Fruit fly (Drosophila melanogaster) whole organism, wandering third instar larva: Measurements from ENCODE around the gene CG10877.

Source experiments
- CG32264 ChIP-seq: fragments of 200-800 bp; sonication (Bioruptor generic); optimal IDR thresholded peaks from 2 replicates; lab custom pipeline; 2016; ENCODE audit warnings: missing biosample characterization, missing genetic modification characterization
- CG9705 ChIP-seq: fragments of 200-800 bp; sonication (Bioruptor generic); optimal IDR thresholded peaks from 2 replicates; lab custom pipeline; 2018; ENCODE audit warnings: missing biosample characterization, mild to moderate bottlenecking, missing genetic modification characterization
- CrebA ChIP-seq: fragments of 200-800 bp; sonication (Bioruptor generic); optimal IDR thresholded peaks from 2 replicates; lab custom pipeline; 2016; ENCODE audit warnings: missing biosample characterization, mild to moderate bottlenecking, missing genetic modification characterization, borderline replicate concordance
- Dfd ChIP-seq: fragments of >200 bp; optimal IDR thresholded peaks from 2 replicates; lab custom pipeline; 2017; ENCODE audit warnings: missing biosample characterization, missing genetic modification characterization
- Dif ChIP-seq: fragments of 200-275, 200-300 bp; sonication (Bioruptor generic); optimal IDR thresholded peaks from 2 replicates; lab custom pipeline; 2018; ENCODE audit warnings: missing biosample characterization, missing genetic modification characterization; ENCODE audit not compliant: partially characterized antibody
- GATAd ChIP-seq: sonication (Bioruptor generic); optimal IDR thresholded peaks from 2 replicates; lab custom pipeline; 2016; ENCODE audit warnings: missing biosample characterization, missing genetic modification characterization
- HLH106 ChIP-seq: fragments of 200-800 bp; optimal IDR thresholded peaks from 3 replicates; lab custom pipeline; 2019; ENCODE audit warnings: missing biosample characterization, mild to moderate bottlenecking, missing genetic modification characterization, moderate library complexity
- Hnf4 ChIP-seq: fragments of 200-800 bp; sonication (Bioruptor generic); optimal IDR thresholded peaks from 2 replicates; lab custom pipeline; 2016; ENCODE audit warnings: missing biosample characterization, mild to moderate bottlenecking, missing genetic modification characterization
- Hr78 ChIP-seq: fragments of >200 bp; optimal IDR thresholded peaks from 2 replicates; lab custom pipeline; 2017; ENCODE audit warnings: missing biosample characterization, missing genetic modification characterization
- Hr83 ChIP-seq: fragments of 200-300 bp; sonication (Bioruptor generic); optimal IDR thresholded peaks from 2 replicates; lab custom pipeline; 2016; ENCODE audit warnings: missing biosample characterization, mild to moderate bottlenecking, missing genetic modification characterization, moderate library complexity; ENCODE audit not compliant: poor library complexity, severe bottlenecking
- Jra ChIP-seq: sonication (Bioruptor generic); optimal IDR thresholded peaks from 2 replicates; lab custom pipeline; 2016; ENCODE audit warnings: missing biosample characterization, missing genetic modification characterization
- Myc ChIP-seq: fragments of >200 bp; optimal IDR thresholded peaks from 2 replicates; lab custom pipeline; 2017
- Rel ChIP-seq, 2 experiments: fragments of 200-800 bp; sonication (Bioruptor generic) in 1 of 2; optimal IDR thresholded peaks; 2 replicates in 1 of 2; 3 replicates in 1 of 2; lab custom pipeline; 2016 to 2019; ENCODE audit warnings: mild to moderate bottlenecking in 2 of 2, missing biosample characterization in 2 of 2, missing genetic modification characterization in 2 of 2, moderate library complexity in 1 of 2
- Sp1 ChIP-seq: fragments of 200-800 bp; sonication (Bioruptor generic); optimal IDR thresholded peaks from 3 replicates; lab custom pipeline; 2019; ENCODE audit warnings: missing biosample characterization, mild to moderate bottlenecking, missing genetic modification characterization, moderate library complexity
- dl ChIP-seq, 2 experiments: fragments of 175-275, 200-275 bp in 1 of 2; fragments of 200-275 bp in 1 of 2; sonication (Bioruptor generic); optimal IDR thresholded peaks; lab custom pipeline; 2018; ENCODE audit warnings: mild to moderate bottlenecking in 2 of 2, missing biosample characterization in 2 of 2, missing genetic modification characterization in 2 of 2, moderate library complexity in 2 of 2; ENCODE audit not compliant: partially characterized antibody in 2 of 2, insufficient read depth in 1 of 2
- dmrt93B ChIP-seq: fragments of 200-800 bp; sonication (Bioruptor generic); optimal IDR thresholded peaks from 2 replicates; lab custom pipeline; 2018; ENCODE audit warnings: missing biosample characterization, mild to moderate bottlenecking, missing genetic modification characterization
- ey ChIP-seq: fragments of 200-800 bp; sonication (Bioruptor generic); optimal IDR thresholded peaks from 2 replicates; lab custom pipeline; 2016; ENCODE audit warnings: missing biosample characterization, missing genetic modification characterization
- foxo ChIP-seq, 2 experiments: fragments of 200-800 bp; sonication (Bioruptor generic); optimal IDR thresholded peaks; 2 replicates in 1 of 2; 3 replicates in 1 of 2; lab custom pipeline; 2016 to 2017; ENCODE audit warnings: missing biosample characterization in 2 of 2, missing genetic modification characterization in 2 of 2
- fru ChIP-seq: fragments of 200-800 bp; sonication (Bioruptor generic); optimal IDR thresholded peaks from 3 replicates; lab custom pipeline; 2016; ENCODE audit warnings: missing biosample characterization, mild to moderate bottlenecking, missing genetic modification characterization
- h ChIP-seq: fragments of 200-800 bp; sonication (Bioruptor generic); optimal IDR thresholded peaks from 3 replicates; lab custom pipeline; 2016; ENCODE audit warnings: missing biosample characterization, mild to moderate bottlenecking, missing genetic modification characterization
- jim ChIP-seq: fragments of 175-275, 200-325 bp; sonication (Bioruptor generic); optimal IDR thresholded peaks from 2 replicates; lab custom pipeline; 2016; ENCODE audit warnings: missing biosample characterization, mild to moderate bottlenecking, missing genetic modification characterization
- psq ChIP-seq: fragments of 200-800 bp; sonication (Bioruptor generic); optimal IDR thresholded peaks from 3 replicates; lab custom pipeline; 2017; ENCODE audit warnings: missing biosample characterization, mild to moderate bottlenecking, missing genetic modification characterization, moderate library complexity
- rgr ChIP-seq: fragments of 200-800 bp; sonication (Bioruptor generic); optimal IDR thresholded peaks from 3 replicates; lab custom pipeline; 2016; ENCODE audit warnings: missing biosample characterization, mild to moderate bottlenecking, missing genetic modification characterization
- sage ChIP-seq: fragments of 200-800 bp; sonication (Bioruptor generic); optimal IDR thresholded peaks from 2 replicates; lab custom pipeline; 2016; ENCODE audit warnings: missing biosample characterization, mild to moderate bottlenecking, missing genetic modification characterization
- sv ChIP-seq: fragments of 200-800 bp; sonication (Bioruptor generic); optimal IDR thresholded peaks from 3 replicates; lab custom pipeline; 2016; ENCODE audit warnings: missing biosample characterization, missing genetic modification characterization
- woc ChIP-seq: sonication (Bioruptor generic); optimal IDR thresholded peaks from 2 replicates; lab custom pipeline; 2016; ENCODE audit warnings: missing biosample characterization, mild to moderate bottlenecking, missing genetic modification characterization

CG10877 gene

dm6 chr3R:20560668-20561226, 3.1 kb downstream of the CG10877 start, which contains the start of gene CG5191:
TSS of gene CG5191 (plus strand) at chr3R:20560865.
- TF ChIP-seq ey (GFP tag; lab: Kevin White, UChicago) (peak; percentile 9), h (GFP tag; lab: Kevin White, UChicago) (peak; percentile 3), Hnf4 (GFP tag; lab: Kevin White, UChicago) (no peak), psq (GFP tag; lab: Kevin White, UChicago) (no peak), sage (GFP tag; lab: Kevin White, UChicago) (no peak), fru (GFP tag; lab: Kevin White, UChicago) (peak; percentile 8), woc (GFP tag; lab: Kevin White, UChicago) (no peak), Dif (GFP tag; lab: Kevin White, UChicago) (no peak), GATAd (GFP tag; lab: Kevin White, UChicago) (no peak)

dm6 chr3R:20560019-20560667, 3.7 kb downstream of the CG10877 start, which contains the start of gene CG15922:
TSS of gene CG15922 (minus strand) at chr3R:20560280.
- TF ChIP-seq jim (GFP tag; lab: Kevin White, UChicago) (no peak), foxo (GFP tag; optimal IDR thresholded peaks at IDR 0.05; lab: Kevin White, UChicago) (no peak), Hnf4 (GFP tag; lab: Kevin White, UChicago) (no peak), HLH106 (tag; lab: Kevin White, UChicago) (no peak), woc (GFP tag; lab: Kevin White, UChicago) (no peak), Myc (no peak), Dif (GFP tag; lab: Kevin White, UChicago) (no peak), Dfd (GFP tag; lab: Kevin White, UChicago) (no peak), dmrt93B (GFP tag; lab: Kevin White, UChicago) (no peak), CG9705 (GFP tag; lab: Kevin White, UChicago) (no peak), h (GFP tag; lab: Kevin White, UChicago) (no peak), Hr78 (GFP tag; lab: Kevin White, UChicago) (no peak), CG32264 (GFP tag; lab: Kevin White, UChicago) (no peak)

- TF ChIP-seq Rel (GFP tag; optimal IDR thresholded peaks at IDR 0.05; lab: Kevin White, UChicago) (no peak), Rel (tag; optimal IDR thresholded peaks at IDR 0.05; lab: Kevin White, UChicago) (peak; percentile 67), fru (GFP tag; lab: Kevin White, UChicago) (no peak), Hr83 (GFP tag; lab: Kevin White, UChicago) (peak; percentile 29)
Observed at dm6 chr3R:20558106-20558489, 5.8 kb downstream of the CG10877 start.

- TF ChIP-seq CG9705 (GFP tag; lab: Kevin White, UChicago) (peak; percentile 16), CrebA (GFP tag; lab: Kevin White, UChicago) (no peak), jim (GFP tag; lab: Kevin White, UChicago) (peak; percentile 54), Hnf4 (GFP tag; lab: Kevin White, UChicago) (peak; percentile 76), Rel (GFP tag; optimal IDR thresholded peaks at IDR 0.05; lab: Kevin White, UChicago) (no peak), Rel (tag; optimal IDR thresholded peaks at IDR 0.05; lab: Kevin White, UChicago) (peak; percentile 56), dl (GFP tag; optimal IDR thresholded peaks at IDR 0.05; lab: Kevin White, UChicago; ENCODE audit: insufficient read depth in 1 of 2, partially characterized antibody in 2 of 2) (peak in 1 of 2 experiments; percentile 21), h (GFP tag; lab: Kevin White, UChicago) (peak; percentile 6), woc (GFP tag; lab: Kevin White, UChicago) (peak; percentile 71), HLH106 (tag; lab: Kevin White, UChicago) (peak; percentile 63), sv (peak; percentile 30), dmrt93B (GFP tag; lab: Kevin White, UChicago) (peak; percentile 24), Jra (GFP tag; lab: Kevin White, UChicago) (peak; percentile 72), Sp1 (GFP tag; lab: Kevin White, UChicago) (peak; percentile 28), foxo (GFP tag; optimal IDR thresholded peaks at IDR 0.05; lab: Kevin White, UChicago) (peak; percentile 34 to 44), fru (GFP tag; lab: Kevin White, UChicago) (no peak), psq (GFP tag; lab: Kevin White, UChicago) (peak; percentile 77), rgr (GFP tag; lab: Kevin White, UChicago) (no peak), Hr78 (GFP tag; lab: Kevin White, UChicago) (no peak), Dif (GFP tag; lab: Kevin White, UChicago) (peak; percentile 53)
Observed at dm6 chr3R:20557415-20558105, 6.3 kb downstream of the CG10877 start, which contains the start of the genes DPCoAC and CG5180. TSS of gene DPCoAC (minus strand) at chr3R:20557667. TSS of gene CG5180 (plus strand) at chr3R:20557930.
